Worm (Caenorhabditis elegans): ENCODE results near the gene che-11.

DNA sequence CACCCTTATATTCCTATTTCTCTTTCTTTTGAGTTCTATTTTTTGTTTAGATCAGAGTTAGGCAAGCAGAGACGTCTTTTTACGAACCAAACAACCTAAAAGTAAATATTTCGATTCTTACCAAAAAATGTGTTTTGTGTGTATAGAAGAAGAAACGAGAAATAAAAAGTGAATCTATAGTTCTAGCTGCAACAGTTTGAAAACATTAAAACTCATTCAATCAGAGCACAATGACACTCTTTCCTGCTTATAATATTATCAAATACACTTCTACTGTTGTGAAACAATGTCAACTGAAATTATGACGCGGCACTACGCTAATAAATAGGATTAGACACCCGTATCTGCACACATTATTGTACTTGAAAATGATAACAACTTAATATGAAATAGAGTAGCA is 45.3 kb upstream of the che-11 start, which contains the start of gene ZK836.3:
- TF ChIP-seq ama-1 (optimal IDR thresholded peaks at IDR 0.05) = no peak
- TF ChIP-seq ceh-13 (GFP tag; optimal IDR thresholded peaks at IDR 0.05) = no peak
- TF ChIP-seq tra-4 (tag; optimal IDR thresholded peaks at IDR 0.05) = no peak
- TF ChIP-seq sea-1 (GFP tag; conservative IDR thresholded peaks at IDR 0.05) = no peak
- TF ChIP-seq F13C5.2 (tag; optimal IDR thresholded peaks at IDR 0.05) = no peak
